Fruit fly (Drosophila melanogaster): Measurements from ENCODE around the gene HisRS.
A peak's percentile ranks its signal among the peaks of the same experiment; 100 is the strongest.

Gene HisRS

DNA sequence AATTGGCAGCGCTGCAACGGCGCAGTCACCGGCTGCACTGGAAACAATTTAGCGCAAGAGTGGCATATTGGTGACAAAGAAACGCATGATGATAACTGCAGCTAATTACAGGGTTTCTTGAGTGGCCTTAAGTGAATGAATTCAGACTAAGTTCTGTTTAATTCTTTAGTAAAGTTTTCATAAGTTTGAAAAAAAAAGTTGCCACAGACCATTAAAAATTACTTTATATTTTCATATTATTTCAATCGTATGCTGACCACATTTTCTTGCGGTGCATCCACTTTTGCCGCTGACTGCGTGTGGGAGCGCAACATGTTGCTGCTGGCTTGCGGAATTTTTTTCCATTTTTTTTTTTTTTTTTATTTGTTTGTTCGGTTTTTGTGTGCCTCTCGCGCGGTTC is 37.2 kb downstream of the HisRS start (continued):
- TF ChIP-seq tgo (GFP tag; IDR thresholded peaks at IDR 0.05) (peak; percentile 33; the same call in 1 of the 3 replicates), jigr1 (GFP tag; IDR thresholded peaks at IDR 0.05) (no peak), Kr (GFP tag; optimal IDR thresholded peaks at IDR 0.05) (no peak), CG3065 (GFP tag; optimal IDR thresholded peaks at IDR 0.05) (no peak), CG11398 (GFP tag; optimal IDR thresholded peaks at IDR 0.05) (no peak), lilli (GFP tag; optimal IDR thresholded peaks at IDR 0.05) (no peak), shn (GFP tag; optimal IDR thresholded peaks at IDR 0.05) (peak; percentile 4), CG17359 (tag; optimal IDR thresholded peaks at IDR 0.05) (peak; percentile 8), CG10274 (GFP tag; optimal IDR thresholded peaks at IDR 0.05) (no peak), CG34422 (GFP tag; IDR thresholded peaks at IDR 0.05) (no peak), usp (GFP tag; optimal IDR thresholded peaks at IDR 0.05) (no peak), CG18619 (GFP tag; optimal IDR thresholded peaks at IDR 0.05) (peak; percentile 15), ind (GFP tag; optimal IDR thresholded peaks at IDR 0.05) (no peak), zfh2 (GFP tag; optimal IDR thresholded peaks at IDR 0.05) (no peak), E2f2 (GFP tag; IDR thresholded peaks at IDR 0.05) (no peak), slou (GFP tag; optimal IDR thresholded peaks at IDR 0.05) (no peak), phol (tag; optimal IDR thresholded peaks at IDR 0.05) (peak; percentile 49), CG13287 (GFP tag; IDR thresholded peaks at IDR 0.05; ENCODE audit: partially characterized antibody) (no peak), CG15696 (tag; optimal IDR thresholded peaks at IDR 0.05) (peak; percentile 2), zfh1 (GFP tag; IDR thresholded peaks at IDR 0.05) (peak; percentile 51; the same call in 2 of the 3 replicates), CG12219 (GFP tag; optimal IDR thresholded peaks at IDR 0.05) (no peak), MESR4 (GFP tag; optimal IDR thresholded peaks at IDR 0.05) (no peak), Hr3 (GFP tag; optimal IDR thresholded peaks at IDR 0.05) (peak; percentile 22), CG32767 (GFP tag; IDR thresholded peaks at IDR 0.05) (0 out of 2 replicates have a peak, but pooled peaks have one; percentile 16), CG4282 (GFP tag; optimal IDR thresholded peaks at IDR 0.05) (no peak), Dp (GFP tag; optimal IDR thresholded peaks at IDR 0.05) (no peak), bsh (GFP tag; optimal IDR thresholded peaks at IDR 0.05) (peak; percentile 61 to 63), CG10979 (tag; optimal IDR thresholded peaks at IDR 0.05) (peak; percentile 53), CG15269 (tag; optimal IDR thresholded peaks at IDR 0.05) (peak; percentile 19), lmd (GFP tag; IDR thresholded peaks at IDR 0.05) (peak; percentile 46; the same call in 1 of the 2 replicates), CG8290 (GFP tag; optimal IDR thresholded peaks at IDR 0.05) (no peak), CG8290 (tag; optimal IDR thresholded peaks at IDR 0.05) (no peak), HHEX (GFP tag; optimal IDR thresholded peaks at IDR 0.05) (no peak), CG34376 (GFP tag; optimal IDR thresholded peaks at IDR 0.05) (no peak), hkb (optimal IDR thresholded peaks at IDR 0.05) (no peak), hkb (GFP tag; IDR thresholded peaks at IDR 0.05) (0 out of 2 replicates have a peak, but pooled peaks have one; percentile 26), bab2 (GFP tag; optimal IDR thresholded peaks at IDR 0.05) (peak; percentile 32), Hr51 (GFP tag; optimal IDR thresholded peaks at IDR 0.05) (peak in 1 of 2 experiments; percentile 46), MBD-R2 (GFP tag; IDR thresholded peaks at IDR 0.05) (no peak), CG4820 (GFP tag; optimal IDR thresholded peaks at IDR 0.05) (no peak), CG14050 (GFP tag; IDR thresholded peaks at IDR 0.05) (no peak), wor (GFP tag; IDR thresholded peaks at IDR 0.05) (peak; percentile 34; the same call in 1 of the 2 replicates)

dm6 chrX:18554563-18554962 is 39.3 kb downstream of the HisRS start:
- TF ChIP-seq Drgx (GFP tag; IDR thresholded peaks at IDR 0.05): peak; percentile 25; the same call in 1 of the 2 replicates
- no peak for TF ChIP-seq CG10654 (GFP tag; optimal IDR thresholded peaks at IDR 0.05)
- TF ChIP-seq CG12071 (GFP tag; optimal IDR thresholded peaks at IDR 0.05): no peak
- TF ChIP-seq CG10209 (GFP tag; optimal IDR thresholded peaks at IDR 0.05): no peak
- no peak for TF ChIP-seq prd (optimal IDR thresholded peaks at IDR 0.05)
- TF ChIP-seq prd (GFP tag; IDR thresholded peaks at IDR 0.05): no peak
- TF ChIP-seq CG31388 (GFP tag; optimal IDR thresholded peaks at IDR 0.05): no peak
- TF ChIP-seq cg (GFP tag; optimal IDR thresholded peaks at IDR 0.05): no peak
- no peak for TF ChIP-seq yki (optimal IDR thresholded peaks at IDR 0.05)
- TF ChIP-seq CG9727 (GFP tag; optimal IDR thresholded peaks at IDR 0.05): no peak
- TF ChIP-seq psq (GFP tag; optimal IDR thresholded peaks at IDR 0.05): no peak
- TF ChIP-seq CG17612 (GFP tag; IDR thresholded peaks at IDR 0.05): no peak
- no peak for TF ChIP-seq CG8944 (GFP tag; optimal IDR thresholded peaks at IDR 0.05)
- peak in 1 of 2 experiments; percentile 45 for TF ChIP-seq bsh (GFP tag; optimal IDR thresholded peaks at IDR 0.05)
- peak; percentile 14 for TF ChIP-seq sens (GFP tag)
